Fruit fly (Drosophila melanogaster) Kc167 (cell line): Measurements from ENCODE around the gene mus302.

Experiments
- Myc ChIP-seq: fragments of >200 bp; optimal IDR thresholded peaks from 2 replicates; lab custom pipeline; 2017; ENCODE audit warnings: missing external identifiers
- Sin3A ChIP-seq: fragments of >200 bp; optimal IDR thresholded peaks from 2 replicates; lab custom pipeline; 2018; ENCODE audit warnings: missing external identifiers
- h ChIP-seq: fragments of >200 bp; optimal IDR thresholded peaks from 3 replicates; lab custom pipeline; 2018; ENCODE audit warnings: missing external identifiers
- insv ChIP-seq: fragments of >200 bp; optimal IDR thresholded peaks from 3 replicates; lab custom pipeline; 2018; ENCODE audit warnings: missing external identifiers
- psq ChIP-seq: fragments of >200 bp; optimal IDR thresholded peaks from 2 replicates; lab custom pipeline; 2017; ENCODE audit warnings: missing external identifiers
- ttk ChIP-seq: sonication (Bioruptor generic); optimal IDR thresholded peaks from 2 replicates; lab custom pipeline; 2017; ENCODE audit warnings: missing external identifiers

dm6 chr3L:16743906-16744704 lies 35.4 kb downstream of the mus302 start:
- no peak for TF ChIP-seq insv (lab: Kevin White, UChicago)
- no peak for TF ChIP-seq psq (lab: Kevin White, UChicago)
- no peak for TF ChIP-seq ttk (lab: Kevin White, UChicago)
- no peak for TF ChIP-seq Myc (lab: Kevin White, UChicago)
- TF ChIP-seq Sin3A (lab: Kevin White, UChicago): no peak
- TF ChIP-seq h (lab: Kevin White, UChicago): no peak
